Fruit fly (Drosophila melanogaster) whole organism, embryonic: Measurements from ENCODE around the gene Tace.

Experiments used
- Atf3 ChIP-seq: fragments of 200-800 bp; sonication (Bioruptor generic); optimal IDR thresholded peaks from 3 replicates; lab custom pipeline; 2016; ENCODE audit warnings: missing biosample characterization, missing genetic modification characterization
- CG15479 ChIP-seq: fragments of 200-800 bp; sonication (Bioruptor generic); optimal IDR thresholded peaks from 3 replicates; lab custom pipeline; 2019; ENCODE audit warnings: missing biosample characterization, mild to moderate bottlenecking, missing genetic modification characterization, moderate library complexity
- CG8765 ChIP-seq: fragments of 200-800 bp; sonication (Bioruptor generic); IDR thresholded peaks from 2 replicates; pipeline ENCODE4 v1.3.6; 2022; ENCODE audit warnings: missing biosample characterization, missing genetic modification characterization
- HHEX ChIP-seq: fragments of 200-800 bp; sonication (Bioruptor generic); optimal IDR thresholded peaks from 3 replicates; lab custom pipeline; 2017; ENCODE audit warnings: missing biosample characterization, mild to moderate bottlenecking, missing genetic modification characterization, missing genetic modification reagents
- Poxn ChIP-seq: fragments of 200-800 bp; sonication (Bioruptor generic); IDR thresholded peaks from 2 replicates; pipeline ENCODE4 v1.3.6; 2022; ENCODE audit warnings: missing biosample characterization, missing genetic modification characterization
- luna ChIP-seq: fragments of 200-800 bp; sonication (Bioruptor generic); optimal IDR thresholded peaks from 2 replicates; lab custom pipeline; 2016; ENCODE audit warnings: missing biosample characterization, missing genetic modification characterization

- TF ChIP-seq Poxn (no peak), CG15479 (no peak), HHEX (GFP tag; lab: Kevin White, UChicago) (no peak), luna (GFP tag; lab: Kevin White, UChicago) (no peak), CG8765 (GFP tag; lab: Robert Waterston, UW) (no peak), Atf3 (GFP tag; lab: Kevin White, UChicago) (no peak)
Observed at dm6 chr3R:30021009-30021408, 20.7 kb downstream of the Tace start.
